Worm (Caenorhabditis elegans) whole organism, L4 larva: Measurements from ENCODE around the gene R08C7.8.

ENCODE experiments used
- D1046.2 ChIP-seq: fragments of 200-800 bp; sonication (Bioruptor generic); IDR thresholded peaks from 2 replicates; pipeline ENCODE4 v1.3.6; 2022; ENCODE audit warnings: missing genetic modification characterization, missing compliant biosample characterization
- Y48G9A.11 ChIP-seq: fragments of 200-800 bp; sonication (Bioruptor generic); IDR thresholded peaks from 2 replicates; pipeline ENCODE4 v1.3.6; 2022; ENCODE audit warnings: missing genetic modification reagents, missing genetic modification characterization, missing compliant biosample characterization
- ZK546.5 ChIP-seq, 2 experiments: sonication (generic microtip); optimal IDR thresholded peaks; 2 replicates each; lab custom pipeline; 2017; ENCODE audit warnings: missing biosample characterization in 2 of 2, missing genetic modification characterization in 2 of 2
- ama-1 ChIP-seq: fragments of 150-350 bp; optimal IDR thresholded peaks from 2 replicates; lab custom pipeline; 2014; ENCODE audit warnings: inconsistent platforms, mixed read lengths
- lin-15B ChIP-seq: fragments of 150-350 bp; sonication (generic microtip); optimal IDR thresholded peaks from 3 replicates; lab custom pipeline; 2014; ENCODE audit warnings: missing biosample characterization, missing genetic modification characterization
- lsy-2 ChIP-seq, 2 experiments: fragments of 150-350 bp in 1 of 2; sonication (generic microtip) in 1 of 2; optimal IDR thresholded peaks; 2 replicates each; lab custom pipeline; 2014 to 2017; ENCODE audit warnings: missing biosample characterization in 2 of 2, missing genetic modification characterization in 2 of 2
- nhr-11 ChIP-seq: fragments of 150-350 bp; optimal IDR thresholded peaks from 2 replicates; lab custom pipeline; 2014; ENCODE audit warnings: missing biosample characterization, missing genetic modification characterization
- nhr-237 ChIP-seq: sonication (generic microtip); optimal IDR thresholded peaks from 2 replicates; lab custom pipeline; 2017; ENCODE audit warnings: missing biosample characterization, missing genetic modification characterization
- nhr-28 ChIP-seq: fragments of 150-350 bp; optimal IDR thresholded peaks from 2 replicates; lab custom pipeline; 2014; ENCODE audit warnings: missing biosample characterization, missing genetic modification characterization
- nhr-42 ChIP-seq: fragments of 200-800 bp; sonication (Bioruptor generic); IDR thresholded peaks from 2 replicates; pipeline ENCODE4 v1.3.6; 2022; ENCODE audit warnings: missing genetic modification characterization, missing compliant biosample characterization
- php-3 ChIP-seq: fragments of 200-800 bp; sonication (Bioruptor generic); IDR thresholded peaks from 2 replicates; pipeline ENCODE4 v1.3.6; 2022; ENCODE audit warnings: missing genetic modification reagents, missing genetic modification characterization, missing compliant biosample characterization
- snpc-4 ChIP-seq: fragments of 150-350 bp; optimal IDR thresholded peaks from 2 replicates; lab custom pipeline; 2014; ENCODE audit warnings: missing biosample characterization, missing genetic modification characterization
- spr-1 ChIP-seq: sonication (generic microtip); optimal IDR thresholded peaks from 2 replicates; lab custom pipeline; 2016; ENCODE audit warnings: mild to moderate bottlenecking, missing genetic modification characterization, missing compliant biosample characterization

DNA sequence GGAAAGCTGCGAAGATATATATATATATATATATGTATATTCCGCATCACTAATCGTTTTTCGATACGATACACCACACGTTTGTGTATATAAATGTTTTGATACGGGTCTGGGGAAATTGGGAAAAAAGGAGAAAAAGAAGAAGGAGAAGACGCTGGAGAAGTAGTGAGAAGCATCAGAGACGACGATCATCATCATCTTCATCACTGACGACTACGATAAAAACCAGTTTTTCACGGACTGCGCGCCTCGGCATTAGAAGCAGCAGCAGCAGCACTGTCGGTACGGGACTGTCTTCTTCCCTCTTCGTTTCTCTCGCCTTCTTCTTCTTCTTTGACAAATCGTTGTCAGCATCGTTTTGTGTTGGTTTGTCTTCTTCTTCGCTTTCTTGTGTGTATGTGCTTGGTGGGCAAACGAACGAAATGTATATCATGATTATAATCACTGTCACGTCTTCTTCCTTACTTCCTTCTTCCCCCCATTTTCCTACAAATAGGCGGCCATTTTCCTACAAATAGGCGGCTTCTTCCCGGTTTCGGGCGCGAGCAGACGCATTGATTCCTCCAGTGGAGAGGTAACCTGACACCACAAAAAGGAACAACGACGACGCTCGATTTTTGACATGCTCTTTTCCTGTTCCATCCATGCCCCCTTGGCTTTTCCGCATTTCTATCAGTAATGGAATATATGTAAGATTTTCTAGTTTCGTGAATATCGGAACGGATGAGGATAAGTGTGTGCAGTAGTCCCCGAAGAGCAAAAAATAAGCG is 38.1 kb downstream of the R08C7.8 start:
- TF ChIP-seq snpc-4 (no peak), php-3 (GFP tag; lab: Robert Waterston, UW) (no peak), nhr-28 (tag; lab: Kevin White, UChicago) (peak; percentile 70), lsy-2 (tag; optimal IDR thresholded peaks at IDR 0.05; lab: Kevin White, UChicago) (peak in 1 of 2 experiments; percentile 2), ZK546.5 (tag; optimal IDR thresholded peaks at IDR 0.05; lab: Kevin White, UChicago) (no peak), lin-15B (no peak), D1046.2 (no peak), Y48G9A.11 (no peak), spr-1 (no peak), nhr-11 (tag; lab: Kevin White, UChicago) (no peak), nhr-42 (GFP tag; lab: Robert Waterston, UW) (no peak), ama-1 (no peak), nhr-237 (tag; lab: Kevin White, UChicago) (no peak)
